Fruit fly (Drosophila melanogaster) whole organism: Measurements from ENCODE around the gene CG31161.

Experiments used
- CG8478 ChIP-seq: fragments of >200 bp; optimal IDR thresholded peaks from 2 replicates; lab custom pipeline; 2018; ENCODE audit warnings: inconsistent platforms
- Dll ChIP-seq: fragments of >200 bp; optimal IDR thresholded peaks from 2 replicates; lab custom pipeline; 2017
- pan ChIP-seq: fragments of >200 bp; optimal IDR thresholded peaks from 2 replicates; lab custom pipeline; 2017
- psq ChIP-seq: fragments of >200 bp; optimal IDR thresholded peaks from 2 replicates; lab custom pipeline; 2017

- TF ChIP-seq psq (lab: Kevin White, UChicago) = no peak
- TF ChIP-seq pan = peak; percentile 80
- no peak for TF ChIP-seq Dll (lab: Kevin White, UChicago)
- TF ChIP-seq CG8478 (lab: Kevin White, UChicago) = no peak
Measured at dm6 chr3R:22590668-22591275, 25.5 kb upstream of the CG31161 start.
